Fruit fly (Drosophila melanogaster) S2 (cell line): ENCODE measurements around the gene Nfs1.

ENCODE experiments used
- CG8478 ChIP-seq: fragments of >200 bp; optimal IDR thresholded peaks from 2 replicates; lab custom pipeline; 2018
- CTCF ChIP-seq, 2 experiments: fragments of >200 bp; optimal IDR thresholded peaks; 2 replicates each; lab custom pipeline; 2018

DNA sequence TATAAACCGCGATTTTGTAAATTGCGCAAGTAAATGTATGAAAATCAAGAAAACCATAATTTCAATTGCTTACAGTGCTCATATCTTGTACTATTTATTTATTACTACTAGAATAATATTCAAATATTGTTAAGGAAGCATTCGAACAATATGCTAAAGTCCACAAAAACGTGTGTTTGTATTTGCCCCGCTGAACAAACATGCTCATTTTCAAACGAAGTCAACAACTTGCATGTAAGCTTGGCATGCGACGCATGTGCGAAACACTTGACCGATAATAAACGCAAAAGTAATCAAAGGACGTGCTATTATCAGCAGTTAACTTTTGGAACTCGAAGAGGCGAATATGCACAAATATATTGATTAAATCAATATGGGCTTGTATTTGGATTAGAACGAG lies 21.7 kb downstream of the Nfs1 start:
- TF ChIP-seq CG8478 (lab: Kevin White, UChicago) (no peak), CTCF (optimal IDR thresholded peaks at IDR 0.05; lab: Kevin White, UChicago) (no peak)
